Fruit fly (Drosophila melanogaster) whole organism, embryonic: ENCODE data around the gene Cht5.

Source experiments
- BtbVII ChIP-seq: fragments of 200-800 bp; sonication (Bioruptor generic); optimal IDR thresholded peaks from 3 replicates; lab custom pipeline; 2017; ENCODE audit warnings: missing biosample characterization, mild to moderate bottlenecking, missing genetic modification characterization
- CG10654 ChIP-seq: fragments of 200-800 bp; sonication (Bioruptor generic); optimal IDR thresholded peaks from 2 replicates; lab custom pipeline; 2016; ENCODE audit warnings: missing biosample characterization, missing genetic modification characterization
- CG10959 ChIP-seq: fragments of 200-800 bp; sonication (Bioruptor generic); IDR thresholded peaks from 2 replicates; pipeline ENCODE4 v1.3.6; 2022; ENCODE audit warnings: missing biosample characterization, missing genetic modification characterization
- CG12071 ChIP-seq: fragments of 200-800 bp; sonication (Bioruptor generic); optimal IDR thresholded peaks from 3 replicates; lab custom pipeline; 2018; ENCODE audit warnings: missing biosample characterization, mild to moderate bottlenecking, missing genetic modification characterization
- CG12659 ChIP-seq: fragments of 200-800 bp; sonication (Bioruptor generic); optimal IDR thresholded peaks from 3 replicates; lab custom pipeline; 2017; ENCODE audit warnings: mild to moderate bottlenecking, missing biosample characterization, missing genetic modification reagents, missing genetic modification characterization
- CG15011 ChIP-seq: fragments of 200-800 bp; sonication (Bioruptor generic); optimal IDR thresholded peaks from 3 replicates; lab custom pipeline; 2018; ENCODE audit warnings: missing biosample characterization, mild to moderate bottlenecking, missing genetic modification characterization
- CG15696 ChIP-seq: fragments of 200-800 bp; sonication (Bioruptor generic); optimal IDR thresholded peaks from 2 replicates; lab custom pipeline; 2019; ENCODE audit warnings: missing biosample characterization, mild to moderate bottlenecking, missing genetic modification characterization, moderate library complexity
- CG17186 ChIP-seq: fragments of 200-800 bp; sonication (Bioruptor generic); optimal IDR thresholded peaks from 3 replicates; lab custom pipeline; 2017; ENCODE audit warnings: missing biosample characterization, missing genetic modification reagents, missing genetic modification characterization
- CG2199 ChIP-seq: fragments of 200-800 bp; sonication (Bioruptor generic); IDR thresholded peaks from 3 replicates; pipeline ENCODE4 v1.3.6; 2022; ENCODE audit warnings: missing biosample characterization, missing genetic modification characterization
- CG32532 ChIP-seq: fragments of 200-800 bp; sonication (Bioruptor generic); IDR thresholded peaks from 2 replicates; pipeline ENCODE4 v1.3.6; 2022; ENCODE audit warnings: missing biosample characterization, missing genetic modification characterization
- CG33557 ChIP-seq: fragments of 200-800 bp; sonication (Bioruptor generic); optimal IDR thresholded peaks from 2 replicates; lab custom pipeline; 2019; ENCODE audit warnings: missing biosample characterization, mild to moderate bottlenecking, missing genetic modification characterization, moderate library complexity
- CG6813 ChIP-seq: fragments of 200-800 bp; sonication (Bioruptor generic); optimal IDR thresholded peaks from 2 replicates; lab custom pipeline; 2017; ENCODE audit warnings: missing biosample characterization, missing genetic modification characterization, mild to moderate bottlenecking, moderate library complexity, missing genetic modification reagents
- CG7745 ChIP-seq: fragments of 200-800 bp; sonication (Bioruptor generic); optimal IDR thresholded peaks from 2 replicates; lab custom pipeline; 2018; ENCODE audit warnings: missing biosample characterization, mild to moderate bottlenecking, missing genetic modification characterization, moderate library complexity
- CG7987 ChIP-seq: fragments of 200-800 bp; sonication (Bioruptor generic); optimal IDR thresholded peaks from 2 replicates; lab custom pipeline; 2018; ENCODE audit warnings: missing biosample characterization, mild to moderate bottlenecking, missing genetic modification characterization, moderate library complexity
- CG8089 ChIP-seq: fragments of 200-800 bp; sonication (Bioruptor generic); optimal IDR thresholded peaks from 3 replicates; lab custom pipeline; 2016; ENCODE audit warnings: missing biosample characterization, missing genetic modification characterization
- CG9797 ChIP-seq: fragments of 200-800 bp; sonication (Bioruptor generic); optimal IDR thresholded peaks from 3 replicates; lab custom pipeline; 2018; ENCODE audit warnings: missing biosample characterization, mild to moderate bottlenecking, missing genetic modification characterization
- CG9876 ChIP-seq: fragments of 200-800 bp; sonication (Bioruptor generic); optimal IDR thresholded peaks from 2 replicates; lab custom pipeline; 2016; ENCODE audit warnings: missing biosample characterization, missing genetic modification characterization
- Drgx ChIP-seq: fragments of 200-800 bp; sonication (Bioruptor generic); IDR thresholded peaks from 2 replicates; pipeline ENCODE4 v1.3.6; 2022; ENCODE audit warnings: missing biosample characterization, missing genetic modification characterization
- Eip74EF ChIP-seq, 2 experiments: fragments of 200-800 bp in 1 of 2; fragments of >200 bp in 1 of 2; sonication (Bioruptor generic) in 1 of 2; optimal IDR thresholded peaks; 2 replicates each; lab custom pipeline; 2017 to 2019; ENCODE audit warnings: missing biosample characterization in 2 of 2, missing genetic modification characterization in 2 of 2, mild to moderate bottlenecking in 1 of 2, moderate library complexity in 1 of 2
- HLH4C ChIP-seq: fragments of 200-800 bp; sonication (Bioruptor generic); IDR thresholded peaks from 3 replicates; pipeline ENCODE4 v1.3.6; 2022; ENCODE audit warnings: missing biosample characterization, missing genetic modification characterization; ENCODE audit not compliant: partially characterized antibody
- Hey ChIP-seq: fragments of 200-800 bp; sonication (Bioruptor generic); optimal IDR thresholded peaks from 3 replicates; lab custom pipeline; 2018; ENCODE audit warnings: missing biosample characterization, mild to moderate bottlenecking, missing genetic modification characterization
- Max ChIP-seq: fragments of 200-800 bp; sonication (Bioruptor generic); optimal IDR thresholded peaks from 2 replicates; lab custom pipeline; 2016; ENCODE audit warnings: missing biosample characterization, mild to moderate bottlenecking, missing genetic modification characterization
- Opbp ChIP-seq: fragments of 200-800 bp; sonication (Bioruptor generic); IDR thresholded peaks from 3 replicates; pipeline ENCODE4 v1.3.6; 2022; ENCODE audit warnings: missing biosample characterization, missing genetic modification characterization; ENCODE audit not compliant: partially characterized antibody
- Pdp1 ChIP-seq, 2 experiments: fragments of 200-800 bp; sonication (Bioruptor generic); optimal IDR thresholded peaks; 3 replicates each; lab custom pipeline; 2016; ENCODE audit warnings: missing biosample characterization in 2 of 2, missing genetic modification characterization in 2 of 2, mild to moderate bottlenecking in 1 of 2, moderate library complexity in 1 of 2
- Stat92E ChIP-seq, 3 experiments: fragments of >200 bp in 2 of 3; fragments of 200-800 bp in 1 of 3; sonication (Bioruptor generic) in 1 of 3; optimal IDR thresholded peaks; 2 replicates each; lab custom pipeline; 2017 to 2019; ENCODE audit warnings: missing biosample characterization in 3 of 3, missing genetic modification characterization in 3 of 3, mild to moderate bottlenecking in 1 of 3, moderate library complexity in 1 of 3
- abd-A ChIP-seq: fragments of 200-800 bp; sonication (Bioruptor generic); optimal IDR thresholded peaks from 3 replicates; lab custom pipeline; 2019; ENCODE audit warnings: missing biosample characterization, mild to moderate bottlenecking, missing genetic modification characterization, moderate library complexity
- ato ChIP-seq: fragments of 200-800 bp; sonication (Bioruptor generic); IDR thresholded peaks from 2 replicates; pipeline ENCODE4 v1.3.6; 2022; ENCODE audit warnings: missing biosample characterization, missing genetic modification characterization; ENCODE audit not compliant: partially characterized antibody
- chif ChIP-seq, 2 experiments: fragments of 200-800 bp; sonication (Bioruptor generic); optimal IDR thresholded peaks; 3 replicates each; lab custom pipeline; 2016; ENCODE audit warnings: missing biosample characterization in 2 of 2, missing genetic modification characterization in 2 of 2
- crc ChIP-seq: fragments of 200-800 bp; sonication (Bioruptor generic); optimal IDR thresholded peaks from 2 replicates; lab custom pipeline; 2016; ENCODE audit warnings: missing biosample characterization, missing genetic modification characterization
- dysf ChIP-seq: fragments of 200-800 bp; sonication (Bioruptor generic); IDR thresholded peaks from 3 replicates; pipeline ENCODE4 v1.3.6; 2022; ENCODE audit warnings: missing biosample characterization, missing genetic modification characterization
- ems ChIP-seq: fragments of 200-800 bp; sonication (Bioruptor generic); optimal IDR thresholded peaks from 3 replicates; lab custom pipeline; 2016; ENCODE audit warnings: missing biosample characterization, missing genetic modification characterization
- fd64A ChIP-seq: fragments of 200-800 bp; sonication (Bioruptor generic); optimal IDR thresholded peaks from 3 replicates; lab custom pipeline; 2018; ENCODE audit warnings: missing biosample characterization, mild to moderate bottlenecking, missing genetic modification characterization
- grn ChIP-seq: fragments of 200-800 bp; sonication (Bioruptor generic); optimal IDR thresholded peaks from 3 replicates; lab custom pipeline; 2017; ENCODE audit warnings: missing biosample characterization, missing genetic modification characterization
- gsb-n ChIP-seq: fragments of 200-800 bp; sonication (Bioruptor generic); optimal IDR thresholded peaks from 3 replicates; lab custom pipeline; 2018; ENCODE audit warnings: missing biosample characterization, mild to moderate bottlenecking, missing genetic modification characterization
- hbn ChIP-seq: fragments of 200-800 bp; sonication (Bioruptor generic); IDR thresholded peaks from 2 replicates; pipeline ENCODE4 v1.3.6; 2022; ENCODE audit warnings: missing biosample characterization, missing genetic modification characterization; ENCODE audit not compliant: partially characterized antibody
- her ChIP-seq: fragments of 200-800 bp; sonication (Bioruptor generic); optimal IDR thresholded peaks from 2 replicates; lab custom pipeline; 2016; ENCODE audit warnings: missing biosample characterization, missing genetic modification characterization
- kay ChIP-seq: fragments of 200-800 bp; sonication (Bioruptor generic); optimal IDR thresholded peaks from 2 replicates; lab custom pipeline; 2016; ENCODE audit warnings: missing biosample characterization, missing genetic modification characterization
- lab ChIP-seq: fragments of 200-800 bp; sonication (Bioruptor generic); optimal IDR thresholded peaks from 3 replicates; lab custom pipeline; 2017; ENCODE audit warnings: missing biosample characterization, missing genetic modification characterization, mild to moderate bottlenecking, moderate library complexity, missing genetic modification reagents
- lilli ChIP-seq: fragments of 200-800 bp; sonication (Bioruptor generic); optimal IDR thresholded peaks from 3 replicates; lab custom pipeline; 2016; ENCODE audit warnings: missing biosample characterization, missing genetic modification characterization
- lmd ChIP-seq: fragments of 200-800 bp; sonication (Bioruptor generic); IDR thresholded peaks from 2 replicates; pipeline ENCODE4 v1.3.6; 2022; ENCODE audit warnings: missing biosample characterization, missing genetic modification characterization
- rib ChIP-seq: fragments of 200-800 bp; sonication (Bioruptor generic); IDR thresholded peaks from 2 replicates; pipeline ENCODE4 v1.3.6; 2022; ENCODE audit warnings: missing biosample characterization, missing genetic modification characterization
- run ChIP-seq: fragments of 200-800 bp; sonication (Bioruptor generic); optimal IDR thresholded peaks from 3 replicates; lab custom pipeline; 2018; ENCODE audit warnings: missing biosample characterization, mild to moderate bottlenecking, missing genetic modification characterization
- scrt ChIP-seq: fragments of 200-800 bp; sonication (Bioruptor generic); optimal IDR thresholded peaks from 2 replicates; lab custom pipeline; 2018; ENCODE audit warnings: missing biosample characterization, mild to moderate bottlenecking, missing genetic modification characterization, moderate library complexity
- sim ChIP-seq: fragments of 200-800 bp; sonication (Bioruptor generic); IDR thresholded peaks from 2 replicates; pipeline ENCODE4 v1.3.6; 2022; ENCODE audit warnings: missing biosample characterization, missing genetic modification characterization
- sr ChIP-seq: fragments of 200-800 bp; sonication (Bioruptor generic); IDR thresholded peaks from 3 replicates; pipeline ENCODE4 v1.3.6; 2022; ENCODE audit warnings: missing biosample characterization, missing genetic modification characterization
- tna ChIP-seq: fragments of 200-800 bp; sonication (Bioruptor generic); IDR thresholded peaks from 2 replicates; pipeline ENCODE4 v1.3.6; 2022; ENCODE audit warnings: missing biosample characterization, missing genetic modification characterization; ENCODE audit not compliant: partially characterized antibody
- wdn ChIP-seq: fragments of 200-800 bp; sonication (Bioruptor generic); IDR thresholded peaks from 2 replicates; pipeline ENCODE4 v1.3.6; 2022; ENCODE audit warnings: missing biosample characterization, missing genetic modification characterization
- yki ChIP-seq: fragments of >200 bp; optimal IDR thresholded peaks from 3 replicates; lab custom pipeline; 2018
- z ChIP-seq: fragments of 200-800 bp; sonication (Bioruptor generic); IDR thresholded peaks from 3 replicates; pipeline ENCODE4 v1.3.6; 2022; ENCODE audit warnings: missing biosample characterization, missing genetic modification characterization

The Cht5 gene

dm6 chr3R:13812736-13813250, 45.4 kb downstream of the Cht5 start, which contains the start of the genes tal-1A, tal-2A, tal-3A and tal-AA (continued):
- no peak for TF ChIP-seq CG2199 (GFP tag; lab: Robert Waterston, UW)
- TF ChIP-seq tna (GFP tag; lab: Robert Waterston, UW), result no peak
- peak in 1 of 2 experiments; percentile 72 for TF ChIP-seq Eip74EF (GFP tag; optimal IDR thresholded peaks at IDR 0.05; lab: Kevin White, UChicago)
- no peak for TF ChIP-seq CG15696
- no peak for TF ChIP-seq lmd
- no peak for TF ChIP-seq CG7745 (tag; lab: Kevin White, UChicago)
- no peak for TF ChIP-seq Max (GFP tag; lab: Kevin White, UChicago)
- TF ChIP-seq lab (GFP tag; lab: Kevin White, UChicago), result peak; percentile 41
- TF ChIP-seq gsb-n (tag; lab: Kevin White, UChicago), result peak; percentile 26
- TF ChIP-seq abd-A (tag; lab: Kevin White, UChicago), result peak; percentile 21
- no peak for TF ChIP-seq scrt (GFP tag; lab: Kevin White, UChicago)
- TF ChIP-seq BtbVII (GFP tag; lab: Kevin White, UChicago), result peak; percentile 65
- no peak for TF ChIP-seq run
- TF ChIP-seq wdn (GFP tag; lab: Robert Waterston, UW), result 0 out of 2 replicates have a peak, but pooled peaks have one; percentile 52
- TF ChIP-seq z (GFP tag; lab: Robert Waterston, UW), result peak; percentile 74; the same call in 2 of the 3 replicates
- no peak for TF ChIP-seq CG10654 (GFP tag; lab: Kevin White, UChicago)
- TF ChIP-seq Drgx (GFP tag; lab: Robert Waterston, UW), result peak; percentile 44; the same call in 1 of the 2 replicates
- no peak for TF ChIP-seq CG7987 (GFP tag; lab: Kevin White, UChicago)
- peak; percentile 75; the same call in 2 of the 3 replicates for TF ChIP-seq sr (GFP tag; lab: Robert Waterston, UW)
- TF ChIP-seq chif (GFP tag; optimal IDR thresholded peaks at IDR 0.05; lab: Kevin White, UChicago), result no peak
- TF ChIP-seq fd64A (GFP tag; lab: Kevin White, UChicago), result peak; percentile 29
- no peak for TF ChIP-seq CG33557 (GFP tag; lab: Kevin White, UChicago)
- no peak for TF ChIP-seq CG9797
- peak; percentile 81; the same call in 1 of the 2 replicates for TF ChIP-seq CG32532
- TF ChIP-seq CG10959 (GFP tag; lab: Robert Waterston, UW), result no peak
- no peak for TF ChIP-seq CG15011 (GFP tag; lab: Kevin White, UChicago)
- peak; percentile 63 for TF ChIP-seq hbn (GFP tag; lab: Robert Waterston, UW)
- TF ChIP-seq rib (GFP tag; lab: Robert Waterston, UW), result no peak; the same call in 1 of the 2 replicates
- no peak for TF ChIP-seq crc
- no peak for TF ChIP-seq Hey (tag; lab: Kevin White, UChicago)
- peak; percentile 99 for TF ChIP-seq yki (lab: Kevin White, UChicago)
- TF ChIP-seq CG17186 (GFP tag; lab: Kevin White, UChicago), result no peak
- peak; percentile 6 for TF ChIP-seq CG12071 (GFP tag; lab: Kevin White, UChicago)
- TF ChIP-seq ems (GFP tag; lab: Kevin White, UChicago), result peak; percentile 30
- TF ChIP-seq Stat92E (GFP tag; optimal IDR thresholded peaks at IDR 0.05; lab: Kevin White, UChicago), result peak in 1 of 3 experiments; percentile 57
- no peak for TF ChIP-seq ato (GFP tag; lab: Robert Waterston, UW)
- peak in 1 of 2 experiments; percentile 75 for TF ChIP-seq Pdp1 (GFP tag; optimal IDR thresholded peaks at IDR 0.05; lab: Kevin White, UChicago)
- TF ChIP-seq CG6813 (GFP tag; lab: Kevin White, UChicago), result peak; percentile 53
- no peak for TF ChIP-seq dysf (GFP tag; lab: Robert Waterston, UW)
- no peak for TF ChIP-seq CG12659 (GFP tag; lab: Kevin White, UChicago)
- 0 out of 3 replicates have a peak, but pooled peaks have one; percentile 7 for TF ChIP-seq HLH4C (GFP tag; lab: Robert Waterston, UW)
- TF ChIP-seq kay (GFP tag; lab: Kevin White, UChicago), result no peak
- TF ChIP-seq lilli, result peak; percentile 16
- no peak for TF ChIP-seq CG9876 (GFP tag; lab: Kevin White, UChicago)
- peak; percentile 18 for TF ChIP-seq her (GFP tag; lab: Kevin White, UChicago)
- TF ChIP-seq Opbp (GFP tag; lab: Robert Waterston, UW), result 0 out of 3 replicates have a peak, but pooled peaks have one; percentile 47
- peak; percentile 14 for TF ChIP-seq grn (GFP tag; lab: Kevin White, UChicago)
- TF ChIP-seq CG8089 (GFP tag; lab: Kevin White, UChicago), result no peak
- peak; percentile 28; the same call in 1 of the 2 replicates for TF ChIP-seq sim (GFP tag; lab: Robert Waterston, UW)
